Worm (Caenorhabditis elegans) whole organism, mixed stage, embryonic: ENCODE measurements around the gene fbxb-79.

Source experiments
- blmp-1 ChIP-seq: fragments of 150-350 bp; optimal IDR thresholded peaks from 2 replicates; lab custom pipeline; 2014; ENCODE audit warnings: missing biosample characterization, missing genetic modification characterization
- ces-1 ChIP-seq: fragments of 150-350 bp; optimal IDR thresholded peaks from 2 replicates; lab custom pipeline; 2014; ENCODE audit warnings: missing biosample characterization, missing genetic modification reagents, missing genetic modification characterization
- elt-1 ChIP-seq: sonication (generic microtip); optimal IDR thresholded peaks from 2 replicates; lab custom pipeline; 2017; ENCODE audit warnings: missing genetic modification characterization, mild to moderate bottlenecking, missing compliant biosample characterization, antibody characterized with exemption, moderate library complexity, borderline replicate concordance; ENCODE audit not compliant: insufficient read depth
- elt-3 ChIP-seq: fragments of 150-350 bp; optimal IDR thresholded peaks from 2 replicates; lab custom pipeline; 2014; ENCODE audit warnings: missing biosample characterization, missing genetic modification characterization
- nhr-12 ChIP-seq: fragments of 150-350 bp; optimal IDR thresholded peaks from 2 replicates; lab custom pipeline; 2014; ENCODE audit warnings: missing biosample characterization, missing genetic modification characterization
- nhr-237 ChIP-seq: fragments of 150-350 bp; optimal IDR thresholded peaks from 2 replicates; lab custom pipeline; 2014; ENCODE audit warnings: missing biosample characterization, missing genetic modification characterization
- nhr-28 ChIP-seq: fragments of 150-350 bp; optimal IDR thresholded peaks from 2 replicates; lab custom pipeline; 2014; ENCODE audit warnings: missing biosample characterization, missing genetic modification characterization
- nhr-76 ChIP-seq: sonication (generic microtip); optimal IDR thresholded peaks from 2 replicates; lab custom pipeline; 2017; ENCODE audit warnings: missing biosample characterization, missing genetic modification characterization
- snpc-4 ChIP-seq: fragments of 150-350 bp; optimal IDR thresholded peaks from 2 replicates; lab custom pipeline; 2014; ENCODE audit warnings: missing biosample characterization, missing genetic modification characterization
- unc-120 ChIP-seq: sonication (generic microtip); optimal IDR thresholded peaks from 2 replicates; lab custom pipeline; 2017; ENCODE audit warnings: missing genetic modification characterization, missing compliant biosample characterization; ENCODE audit not compliant: poor library complexity, severe bottlenecking
- ztf-11 ChIP-seq: fragments of 150-350 bp; optimal IDR thresholded peaks from 2 replicates; lab custom pipeline; 2014; ENCODE audit warnings: missing biosample characterization, missing genetic modification characterization

DNA sequence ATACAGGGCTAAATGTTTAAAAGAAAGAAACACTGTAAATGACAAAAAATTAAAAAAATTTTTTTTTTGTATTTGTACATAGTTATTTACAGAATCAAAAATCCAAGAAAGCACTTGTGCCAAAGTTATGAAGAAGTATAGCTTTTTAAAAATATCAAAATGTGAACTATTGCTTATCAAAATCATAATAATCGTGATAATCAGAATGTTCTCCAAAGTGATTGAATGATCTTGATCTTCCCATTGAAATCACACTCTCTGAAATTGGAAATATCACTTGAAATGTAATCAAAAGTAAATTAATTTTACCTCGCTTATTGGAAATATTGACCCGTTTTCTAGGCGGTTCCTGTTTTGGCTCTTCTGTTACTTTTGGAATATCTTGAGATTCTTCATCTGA lies 37.2 kb upstream of the fbxb-79 start:
- TF ChIP-seq nhr-237 (tag; lab: Kevin White, UChicago) (no peak), snpc-4 (no peak), nhr-28 (tag; lab: Kevin White, UChicago) (no peak), elt-1 (tag; lab: Kevin White, UChicago) (no peak), ztf-11 (no peak), elt-3 (tag; lab: Kevin White, UChicago) (no peak), unc-120 (no peak), nhr-12 (no peak), nhr-76 (no peak), blmp-1 (tag; lab: Kevin White, UChicago) (no peak), ces-1 (GFP tag; lab: Kevin White, UChicago) (no peak)
